Worm (Caenorhabditis elegans): ENCODE results near the gene unc-130.

Gene unc-130

DNA sequence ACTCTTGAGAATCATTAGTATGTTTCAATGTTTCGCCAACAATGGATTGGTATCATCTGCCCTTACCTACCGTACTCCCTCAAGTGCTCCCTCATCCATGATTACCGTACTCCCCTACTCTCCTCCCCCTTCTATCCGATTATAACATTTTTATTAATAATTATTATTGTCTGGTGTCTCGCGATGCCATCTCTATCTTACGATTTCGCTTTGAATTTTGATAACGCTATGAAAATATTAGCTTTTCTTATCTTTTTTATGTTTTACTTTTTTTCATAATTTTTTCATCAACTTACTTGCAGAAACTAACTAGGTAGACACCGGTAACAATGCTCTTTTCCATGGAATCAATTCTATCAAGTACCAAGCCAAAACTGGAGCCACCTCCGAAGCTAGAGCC is at the start of gene unc-130:
Gene unc-130, plus strand, starts transcription at position 301 of the 400 bp plus-strand sequence.
- TF ChIP-seq hsf-1 (GFP tag; IDR thresholded peaks at IDR 0.05) (no peak), attf-5 (GFP tag; optimal IDR thresholded peaks at IDR 0.05) (no peak), egrh-3 (GFP tag; IDR thresholded peaks at IDR 0.05) (no peak), attf-3 (GFP tag; conservative IDR thresholded peaks at IDR 0.05) (no peak), Y53G8AR.9 (GFP tag; conservative IDR thresholded peaks at IDR 0.05) (no peak)

DNA sequence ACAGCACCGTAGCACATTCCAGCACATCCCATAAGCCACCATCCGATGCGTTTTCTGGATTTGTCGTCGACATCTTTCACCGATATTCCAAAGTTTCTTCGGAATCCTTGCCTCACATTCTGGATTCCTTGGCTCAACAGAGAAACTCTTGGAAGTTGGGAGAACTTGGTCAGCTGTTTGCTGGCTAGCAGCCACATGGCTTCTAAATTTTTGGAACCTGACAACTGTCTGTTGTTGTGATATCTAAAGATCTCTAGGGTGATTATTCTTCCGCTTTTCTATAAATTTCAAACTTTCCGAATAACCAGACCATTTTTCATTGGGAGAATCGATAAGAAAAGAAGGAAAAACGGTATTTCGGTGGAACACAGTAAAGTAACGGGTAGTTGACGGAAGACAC is 47.0 kb upstream of the unc-130 start, which contains the start of gene cox-15:
Gene cox-15, minus strand, starts transcription at position 202 of the 400 bp plus-strand sequence.
- TF ChIP-seq xnd-1 (tag; optimal IDR thresholded peaks at IDR 0.05) (peak; percentile 4), nfyb-1 (GFP tag; IDR thresholded peaks at IDR 0.05) (0 out of 2 replicates have a peak, but pooled peaks have one; percentile 35), C06A6.2 (GFP tag; conservative IDR thresholded peaks at IDR 0.05) (no peak)

DNA sequence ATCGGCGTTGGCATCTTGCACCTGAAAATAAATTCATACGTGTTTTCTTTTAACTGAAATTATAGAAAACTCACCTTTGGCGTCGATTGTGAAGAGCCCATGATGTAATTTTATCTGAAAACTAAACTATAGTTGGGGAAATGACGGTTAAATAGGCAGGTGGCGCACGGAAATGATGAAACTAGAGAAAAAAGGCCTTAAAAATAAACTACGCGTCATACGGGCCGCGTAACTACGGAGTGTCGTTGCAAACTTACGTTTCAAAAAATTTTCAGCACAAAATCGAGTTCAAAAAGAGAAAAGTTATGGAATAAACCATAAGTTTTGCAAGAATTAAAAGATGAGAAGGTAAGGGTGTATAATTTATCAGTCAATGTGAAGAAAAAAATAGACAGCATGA is 45.5 kb upstream of the unc-130 start, which contains the start of gene cchl-1:
Gene cchl-1, minus strand, starts transcription at position 114 of the 400 bp plus-strand sequence.
- no peak; the same call in 1 of the 2 replicates for TF ChIP-seq madf-6 (GFP tag; IDR thresholded peaks at IDR 0.05)
- TF ChIP-seq F57C9.4 (tag; optimal IDR thresholded peaks at IDR 0.05) = no peak
- TF ChIP-seq C17E4.6 (GFP tag; IDR thresholded peaks at IDR 0.05) = 0 out of 2 replicates have a peak, but pooled peaks have one; percentile 5
- no peak for TF ChIP-seq nfya-2 (GFP tag; IDR thresholded peaks at IDR 0.05)
- TF ChIP-seq repo-1 (tag; optimal IDR thresholded peaks at IDR 0.05) = no peak
- TF ChIP-seq unc-62 (GFP tag; optimal IDR thresholded peaks at IDR 0.05) = no peak
- no peak for TF ChIP-seq B0336.3 (GFP tag; IDR thresholded peaks at IDR 0.05)
- no peak for TF ChIP-seq lsy-27 (tag; optimal IDR thresholded peaks at IDR 0.05; ENCODE audit: borderline replicate concordance, insufficient read depth)
- TF ChIP-seq fkh-3 (tag; optimal IDR thresholded peaks at IDR 0.05) = no peak
- TF ChIP-seq Y79H2A.3 (GFP tag; conservative IDR thresholded peaks at IDR 0.05) = no peak
- TF ChIP-seq nhr-120 (GFP tag; IDR thresholded peaks at IDR 0.05) = no peak
- TF ChIP-seq snpc-4 (GFP tag; optimal IDR thresholded peaks at IDR 0.05) = no peak
- peak in 1 of 4 experiments; percentile 19 for TF ChIP-seq snpc-4 (tag; optimal IDR thresholded peaks at IDR 0.05)
- no peak for TF ChIP-seq zim-3 (tag; optimal IDR thresholded peaks at IDR 0.05)
- TF ChIP-seq sptf-2 (GFP tag; optimal IDR thresholded peaks at IDR 0.05) = no peak
- peak; percentile 37 for TF ChIP-seq snpc-3.4 (tag; optimal IDR thresholded peaks at IDR 0.05)
- 0 out of 2 replicates have a peak, but pooled peaks have one; percentile 5 for TF ChIP-seq egrh-3 (GFP tag; IDR thresholded peaks at IDR 0.05)
- TF ChIP-seq F33H1.4 (GFP tag; IDR thresholded peaks at IDR 0.05) = no peak
- TF ChIP-seq lsl-1 (GFP tag; optimal IDR thresholded peaks at IDR 0.05) = no peak
- no peak for TF ChIP-seq unc-130 (GFP tag; optimal IDR thresholded peaks at IDR 0.05)
- TF ChIP-seq F23B12.7 (tag; optimal IDR thresholded peaks at IDR 0.05; ENCODE audit: insufficient read depth) = peak; percentile 62
- no peak for TF ChIP-seq egl-18 (GFP tag; IDR thresholded peaks at IDR 0.05)
- TF ChIP-seq tbp1 (GFP tag; optimal IDR thresholded peaks at IDR 0.05) = peak; percentile 15
- TF ChIP-seq ZK185.1 (tag; optimal IDR thresholded peaks at IDR 0.05; ENCODE audit: poor library complexity, severe bottlenecking) = no peak
- no peak for TF ChIP-seq cebp-1 (GFP tag; IDR thresholded peaks at IDR 0.05)
- TF ChIP-seq cebp-1 (tag; optimal IDR thresholded peaks at IDR 0.05) = peak; percentile 65
- TF ChIP-seq xnd-1 (tag; optimal IDR thresholded peaks at IDR 0.05) = no peak
- peak; percentile 84 for TF ChIP-seq attf-3 (GFP tag; conservative IDR thresholded peaks at IDR 0.05)
- no peak for TF ChIP-seq Y53G8AR.9 (GFP tag; conservative IDR thresholded peaks at IDR 0.05)
- peak; percentile 6 for TF ChIP-seq attf-5 (GFP tag; optimal IDR thresholded peaks at IDR 0.05)
- no peak for TF ChIP-seq F22D6.2 (tag; optimal IDR thresholded peaks at IDR 0.05)
- no peak for TF ChIP-seq mes-4 (tag; optimal IDR thresholded peaks at IDR 0.05)
- peak; percentile 17 for TF ChIP-seq nhr-80 (tag; optimal IDR thresholded peaks at IDR 0.05)
- no peak for TF ChIP-seq ceh-27 (GFP tag; optimal IDR thresholded peaks at IDR 0.05)
- no peak for TF ChIP-seq hsf-1 (GFP tag; IDR thresholded peaks at IDR 0.05)
- TF ChIP-seq nhr-90 (tag; optimal IDR thresholded peaks at IDR 0.05) = no peak

All from whole organism, young adult.